Worm (Caenorhabditis elegans) whole organism, L1 larva: ENCODE results near the gene F19F10.1.

Source experiments
- F16B12.6 ChIP-seq: fragments of 150-350 bp; optimal IDR thresholded peaks from 2 replicates; lab custom pipeline; 2014; ENCODE audit warnings: missing biosample characterization, missing genetic modification characterization
- alr-1 ChIP-seq: fragments of 200-800 bp; sonication (Bioruptor generic); optimal IDR thresholded peaks from 2 replicates; lab custom pipeline; 2018; ENCODE audit warnings: borderline replicate concordance, mild to moderate bottlenecking, missing genetic modification characterization, missing compliant biosample characterization
- aly-2 ChIP-seq: fragments of 150-350 bp; optimal IDR thresholded peaks from 2 replicates; lab custom pipeline; 2014; ENCODE audit warnings: missing biosample characterization, missing genetic modification characterization
- ceh-8 ChIP-seq: fragments of 200-800 bp; sonication (Bioruptor generic); optimal IDR thresholded peaks from 2 replicates; lab custom pipeline; 2018; ENCODE audit warnings: mild to moderate bottlenecking, missing genetic modification characterization, moderate library complexity, missing compliant biosample characterization
- ceh-88 ChIP-seq: fragments of 200-800 bp; sonication (Bioruptor generic); IDR thresholded peaks from 2 replicates; pipeline ENCODE4 v1.3.6; 2022; ENCODE audit warnings: missing genetic modification characterization, missing compliant biosample characterization
- ceh-90 ChIP-seq: sonication (generic microtip); optimal IDR thresholded peaks from 2 replicates; lab custom pipeline; 2016; ENCODE audit warnings: missing genetic modification characterization, missing compliant biosample characterization
- dpl-1 ChIP-seq, 3 experiments: fragments of 150-350 bp in 2 of 3; sonication (generic microtip) in 1 of 3; optimal IDR thresholded peaks; 2 replicates each; lab custom pipeline; 2014 to 2017; ENCODE audit warnings: missing biosample characterization in 3 of 3, missing genetic modification characterization in 3 of 3, missing genetic modification reagents in 3 of 3
- dsc-1 ChIP-seq: sonication (generic microtip); optimal IDR thresholded peaks from 2 replicates; lab custom pipeline; 2016; ENCODE audit warnings: mild to moderate bottlenecking, missing genetic modification characterization, missing compliant biosample characterization
- efl-3 ChIP-seq: fragments of 200-800 bp; sonication (Bioruptor generic); optimal IDR thresholded peaks from 2 replicates; lab custom pipeline; 2018; ENCODE audit warnings: mild to moderate bottlenecking, missing genetic modification characterization, missing compliant biosample characterization
- ets-5 ChIP-seq: fragments of 200-800 bp; sonication (Bioruptor generic); IDR thresholded peaks from 2 replicates; pipeline ENCODE4 v1.3.6; 2022; ENCODE audit warnings: missing genetic modification characterization, missing compliant biosample characterization
- fkh-10 ChIP-seq: sonication (generic microtip); optimal IDR thresholded peaks from 2 replicates; lab custom pipeline; 2017; ENCODE audit warnings: missing biosample characterization, missing genetic modification reagents, missing genetic modification characterization
- hlh-17 ChIP-seq: fragments of 200-800 bp; sonication (Bioruptor generic); optimal IDR thresholded peaks from 2 replicates; lab custom pipeline; 2018; ENCODE audit warnings: missing genetic modification characterization, mild to moderate bottlenecking, missing compliant biosample characterization, moderate library complexity, borderline replicate concordance
- hlh-4 ChIP-seq: sonication (generic microtip); optimal IDR thresholded peaks from 2 replicates; lab custom pipeline; 2016; ENCODE audit warnings: mild to moderate bottlenecking, missing genetic modification characterization, missing compliant biosample characterization
- hpl-2 ChIP-seq: fragments of 150-350 bp; optimal IDR thresholded peaks from 2 replicates; lab custom pipeline; 2014; ENCODE audit warnings: missing biosample characterization, missing genetic modification reagents, missing genetic modification characterization
- irx-1 ChIP-seq: sonication (generic microtip); optimal IDR thresholded peaks from 2 replicates; lab custom pipeline; 2016; ENCODE audit warnings: missing genetic modification characterization, missing compliant biosample characterization
- isw-1 ChIP-seq: fragments of 200-800 bp; sonication (Bioruptor generic); IDR thresholded peaks from 2 replicates; pipeline ENCODE4 v1.3.6; 2022; ENCODE audit warnings: missing genetic modification characterization, missing compliant biosample characterization
- jun-1 ChIP-seq: fragments of 150-350 bp; optimal IDR thresholded peaks from 2 replicates; lab custom pipeline; 2014; ENCODE audit warnings: missing biosample characterization, missing genetic modification reagents, missing genetic modification characterization
- lin-14 ChIP-seq: fragments of 200-800 bp; sonication (Bioruptor generic); optimal IDR thresholded peaks from 2 replicates; lab custom pipeline; 2018; ENCODE audit warnings: mild to moderate bottlenecking, missing genetic modification characterization, moderate library complexity, missing compliant biosample characterization
- lin-15B ChIP-seq: fragments of 150-350 bp; sonication (generic microtip); optimal IDR thresholded peaks from 3 replicates; lab custom pipeline; 2014; ENCODE audit warnings: missing biosample characterization, missing genetic modification characterization
- lin-39 ChIP-seq: fragments of 150-350 bp; optimal IDR thresholded peaks from 2 replicates; lab custom pipeline; 2014; ENCODE audit warnings: missing biosample characterization, missing genetic modification reagents, missing genetic modification characterization
- mdl-1 ChIP-seq, 2 experiments: fragments of 150-350 bp; optimal IDR thresholded peaks; 2 replicates each; lab custom pipeline; 2014 to 2017; ENCODE audit warnings: missing biosample characterization in 2 of 2, missing genetic modification characterization in 2 of 2, inconsistent platforms in 1 of 2
- mef-2 ChIP-seq: fragments of 150-350 bp; optimal IDR thresholded peaks from 2 replicates; lab custom pipeline; 2014; ENCODE audit warnings: missing biosample characterization, missing genetic modification characterization
- nhr-11 ChIP-seq: fragments of 150-350 bp; optimal IDR thresholded peaks from 2 replicates; lab custom pipeline; 2014; ENCODE audit warnings: missing biosample characterization, missing genetic modification characterization
- nhr-19 ChIP-seq: fragments of 200-800 bp; sonication (Bioruptor generic); conservative IDR thresholded peaks from 2 replicates; pipeline ENCODE4 v1.3.6; 2022; ENCODE audit warnings: missing genetic modification characterization, missing compliant biosample characterization
- nhr-20 ChIP-seq: sonication (generic microtip); optimal IDR thresholded peaks from 2 replicates; lab custom pipeline; 2016; ENCODE audit warnings: mild to moderate bottlenecking, missing genetic modification characterization, missing compliant biosample characterization
- nhr-237 ChIP-seq: fragments of 150-350 bp; optimal IDR thresholded peaks from 2 replicates; lab custom pipeline; 2014; ENCODE audit warnings: missing biosample characterization, missing genetic modification characterization
- nhr-28 ChIP-seq: fragments of 150-350 bp; optimal IDR thresholded peaks from 2 replicates; lab custom pipeline; 2014; ENCODE audit warnings: missing biosample characterization, missing genetic modification characterization
- nhr-76 ChIP-seq: sonication (generic microtip); optimal IDR thresholded peaks from 2 replicates; lab custom pipeline; 2017; ENCODE audit warnings: missing biosample characterization, missing genetic modification characterization
- nhr-84 ChIP-seq: sonication (generic microtip); optimal IDR thresholded peaks from 2 replicates; lab custom pipeline; 2017; ENCODE audit warnings: missing biosample characterization, missing genetic modification characterization
- pag-3 ChIP-seq: sonication (generic microtip); optimal IDR thresholded peaks from 2 replicates; lab custom pipeline; 2017; ENCODE audit warnings: missing genetic modification characterization, mild to moderate bottlenecking, missing compliant biosample characterization, antibody characterized with exemption, borderline replicate concordance; ENCODE audit not compliant: insufficient read depth
- pax-3 ChIP-seq: fragments of 200-800 bp; sonication (Bioruptor generic); optimal IDR thresholded peaks from 2 replicates; lab custom pipeline; 2018; ENCODE audit warnings: mild to moderate bottlenecking, missing genetic modification characterization, moderate library complexity, missing compliant biosample characterization
- skn-1 ChIP-seq: fragments of 150-350 bp; optimal IDR thresholded peaks from 2 replicates; lab custom pipeline; 2014; ENCODE audit warnings: missing biosample characterization, missing genetic modification characterization
- snpc-4 ChIP-seq: fragments of 150-350 bp; optimal IDR thresholded peaks from 2 replicates; lab custom pipeline; 2014; ENCODE audit warnings: missing biosample characterization, missing genetic modification characterization
- sptf-1 ChIP-seq: fragments of 150-350 bp; optimal IDR thresholded peaks from 2 replicates; lab custom pipeline; 2014; ENCODE audit warnings: missing biosample characterization, missing genetic modification characterization
- sup-37 ChIP-seq: fragments of 200-800 bp; sonication (Bioruptor generic); optimal IDR thresholded peaks from 2 replicates; lab custom pipeline; 2018; ENCODE audit warnings: mild to moderate bottlenecking, missing genetic modification characterization, missing compliant biosample characterization
- unc-130 ChIP-seq: fragments of 150-350 bp; optimal IDR thresholded peaks from 2 replicates; lab custom pipeline; 2017; ENCODE audit warnings: missing biosample characterization, missing genetic modification characterization, inconsistent platforms
- ztf-4 ChIP-seq: fragments of 150-350 bp; optimal IDR thresholded peaks from 2 replicates; lab custom pipeline; 2014; ENCODE audit warnings: missing biosample characterization, missing genetic modification characterization

The F19F10.1 gene

ce11 chrV:7587637-7588036 is 24.6 kb downstream of the F19F10.1 start, which contains the start of the genes F19F10.11 and C50E3.5 (continued):
- TF ChIP-seq hlh-17 (GFP tag; lab: Kevin White, UChicago) (no peak), irx-1 (tag; lab: Kevin White, UChicago) (peak; percentile 42), lin-15B (tag; lab: Kevin White, UChicago) (peak; percentile 38), ceh-8 (GFP tag; lab: Kevin White, UChicago) (no peak), F16B12.6 (tag; lab: Kevin White, UChicago) (no peak), isw-1 (GFP tag; lab: Robert Waterston, UW) (peak; percentile 26), sup-37 (GFP tag; lab: Kevin White, UChicago) (no peak), hpl-2 (GFP tag; lab: Kevin White, UChicago) (no peak), unc-130 (tag; lab: Kevin White, UChicago) (no peak), ztf-4 (no peak), dpl-1 (GFP tag; optimal IDR thresholded peaks at IDR 0.05; lab: Kevin White, UChicago) (peak; percentile 48 to 72 (median 66))

DNA sequence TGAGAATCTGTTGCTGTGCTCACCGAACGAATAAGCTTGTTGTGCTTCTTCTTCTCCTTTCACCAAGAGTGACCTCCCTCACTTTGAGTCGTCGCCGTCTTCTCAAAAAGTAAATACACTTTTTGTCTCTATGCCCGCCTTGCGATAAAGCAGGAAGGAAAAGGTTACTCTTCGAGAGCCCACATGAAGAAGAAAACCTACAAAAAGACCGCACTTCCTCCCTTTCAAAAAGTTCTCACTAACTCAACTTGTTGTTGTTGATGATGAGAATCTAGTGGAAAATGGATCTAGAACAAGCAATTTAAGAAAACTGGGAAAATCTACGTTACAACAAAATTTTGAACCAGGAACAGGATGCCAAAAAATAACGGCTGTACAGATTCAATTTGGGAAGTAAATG is 27.4 kb downstream of the F19F10.1 start, which contains the start of gene C50E3.6:
TSS of gene C50E3.6 (minus strand) at position 101 of the 400 bp plus-strand sequence.
- TF ChIP-seq nhr-20 (no peak), snpc-4 (tag; lab: Kevin White, UChicago) (no peak), jun-1 (no peak), dpl-1 (GFP tag; optimal IDR thresholded peaks at IDR 0.05; lab: Kevin White, UChicago) (no peak), nhr-28 (tag; lab: Kevin White, UChicago) (no peak), fkh-10 (GFP tag; lab: Kevin White, UChicago) (peak; percentile 49), pax-3 (tag; lab: Kevin White, UChicago) (no peak), hlh-4 (no peak), lin-14 (GFP tag; lab: Kevin White, UChicago) (peak; percentile 7), nhr-76 (no peak), ets-5 (GFP tag; lab: Robert Waterston, UW) (no peak)

DNA sequence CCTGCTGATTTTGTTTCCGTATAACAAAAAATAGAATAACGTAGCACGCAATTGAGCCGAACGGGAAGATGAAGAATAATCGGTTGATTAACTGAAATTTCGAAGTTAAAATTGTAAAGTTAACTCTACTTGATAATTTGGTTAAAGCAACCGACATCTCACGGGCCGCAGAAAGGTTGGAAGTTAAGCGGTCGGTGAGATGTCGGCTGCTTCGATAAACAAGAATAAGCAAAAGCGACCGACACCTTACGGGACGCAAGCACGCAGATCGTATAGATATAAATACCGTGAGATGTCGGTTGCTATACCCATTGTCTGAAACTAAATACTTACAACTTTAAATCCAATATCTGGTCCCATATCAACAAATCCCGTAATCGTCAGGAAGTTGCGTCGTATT is 32.1 kb downstream of the F19F10.1 start:
- no peak for TF ChIP-seq mdl-1 (tag; optimal IDR thresholded peaks at IDR 0.05; lab: Kevin White, UChicago)
- no peak for TF ChIP-seq nhr-84 (tag; lab: Kevin White, UChicago)
- TF ChIP-seq lin-39 (tag; lab: Kevin White, UChicago), result no peak
- TF ChIP-seq isw-1 (GFP tag; lab: Robert Waterston, UW), result no peak
- no peak for TF ChIP-seq hlh-17 (GFP tag; lab: Kevin White, UChicago)
- no peak for TF ChIP-seq sptf-1 (tag; lab: Kevin White, UChicago)
- no peak for TF ChIP-seq sup-37 (GFP tag; lab: Kevin White, UChicago)
- no peak for TF ChIP-seq pag-3
- no peak for TF ChIP-seq ceh-88 (GFP tag; lab: Robert Waterston, UW)
- no peak for TF ChIP-seq aly-2 (tag; lab: Kevin White, UChicago)
- TF ChIP-seq dsc-1 (tag; lab: Kevin White, UChicago), result no peak
- no peak for TF ChIP-seq ztf-4
- no peak for TF ChIP-seq nhr-19 (GFP tag; lab: Robert Waterston, UW)
- TF ChIP-seq nhr-11 (tag; lab: Kevin White, UChicago), result no peak
- no peak for TF ChIP-seq nhr-237
- TF ChIP-seq efl-3 (GFP tag; lab: Kevin White, UChicago), result no peak
- TF ChIP-seq lin-15B (tag; lab: Kevin White, UChicago), result no peak
- no peak for TF ChIP-seq ceh-90

ce11 chrV:7598269-7598668 is 35.2 kb downstream of the F19F10.1 start, which contains the start of gene C50E3.7:
Gene C50E3.7, minus strand, starts transcription at chrV:7598369.
- TF ChIP-seq skn-1 (tag; lab: Kevin White, UChicago) (no peak), alr-1 (no peak), mef-2 (tag; lab: Kevin White, UChicago) (no peak)
